Fruit fly (Drosophila melanogaster) whole organism, embryonic: ENCODE measurements around the gene mRpL4.

ENCODE experiments used
- Antp ChIP-seq: fragments of 200-800 bp; sonication (Bioruptor generic); optimal IDR thresholded peaks from 3 replicates; lab custom pipeline; 2016; ENCODE audit warnings: missing biosample characterization, missing genetic modification characterization
- Asciz ChIP-seq: fragments of 200-800 bp; sonication (Bioruptor generic); optimal IDR thresholded peaks from 2 replicates; lab custom pipeline; 2017; ENCODE audit warnings: missing biosample characterization, mild to moderate bottlenecking, missing genetic modification characterization, missing genetic modification reagents
- Atf-2 ChIP-seq: fragments of 200-800 bp; sonication (Bioruptor generic); optimal IDR thresholded peaks from 2 replicates; lab custom pipeline; 2016; ENCODE audit warnings: missing biosample characterization, missing genetic modification characterization
- Bdp1 ChIP-seq: fragments of 200-800 bp; sonication (Bioruptor generic); optimal IDR thresholded peaks from 3 replicates; lab custom pipeline; 2016; ENCODE audit warnings: missing biosample characterization, missing genetic modification characterization
- CG10209 ChIP-seq: fragments of 200-800 bp; sonication (Bioruptor generic); optimal IDR thresholded peaks from 3 replicates; lab custom pipeline; 2017; ENCODE audit warnings: missing biosample characterization, mild to moderate bottlenecking, missing genetic modification characterization, missing genetic modification reagents
- CG10654 ChIP-seq: fragments of 200-800 bp; sonication (Bioruptor generic); optimal IDR thresholded peaks from 2 replicates; lab custom pipeline; 2016; ENCODE audit warnings: missing biosample characterization, missing genetic modification characterization
- CG10959 ChIP-seq: fragments of 200-800 bp; sonication (Bioruptor generic); IDR thresholded peaks from 2 replicates; pipeline ENCODE4 v1.3.6; 2022; ENCODE audit warnings: missing biosample characterization, missing genetic modification characterization
- CG11456 ChIP-seq: fragments of 200-800 bp; sonication (Bioruptor generic); IDR thresholded peaks from 3 replicates; pipeline ENCODE4 v1.3.6; 2022; ENCODE audit warnings: missing biosample characterization, missing genetic modification characterization
- CG12219 ChIP-seq: fragments of 200-800 bp; sonication (Bioruptor generic); optimal IDR thresholded peaks from 3 replicates; lab custom pipeline; 2018; ENCODE audit warnings: missing biosample characterization, mild to moderate bottlenecking, missing genetic modification characterization
- CG13296 ChIP-seq: fragments of 200-800 bp; sonication (Bioruptor generic); optimal IDR thresholded peaks from 3 replicates; lab custom pipeline; 2018; ENCODE audit warnings: missing biosample characterization, mild to moderate bottlenecking, missing genetic modification characterization
- CG13424 ChIP-seq: fragments of 200-800 bp; sonication (Bioruptor generic); optimal IDR thresholded peaks from 2 replicates; lab custom pipeline; 2019; ENCODE audit warnings: missing biosample characterization, mild to moderate bottlenecking, missing genetic modification characterization, moderate library complexity
- CG17328 ChIP-seq: fragments of 200-800 bp; sonication (Bioruptor generic); IDR thresholded peaks from 2 replicates; pipeline ENCODE4 v1.3.6; 2022; ENCODE audit warnings: missing biosample characterization, missing genetic modification characterization
- CG31441 ChIP-seq: fragments of 200-800 bp; sonication (Bioruptor generic); IDR thresholded peaks from 2 replicates; pipeline ENCODE4 v1.3.6; 2022; ENCODE audit warnings: missing biosample characterization, missing genetic modification characterization
- CG33557 ChIP-seq: fragments of 200-800 bp; sonication (Bioruptor generic); optimal IDR thresholded peaks from 2 replicates; lab custom pipeline; 2019; ENCODE audit warnings: missing biosample characterization, mild to moderate bottlenecking, missing genetic modification characterization, moderate library complexity
- CG6254 ChIP-seq: fragments of 200-800 bp; sonication (Bioruptor generic); optimal IDR thresholded peaks from 3 replicates; lab custom pipeline; 2017; ENCODE audit warnings: mild to moderate bottlenecking, missing biosample characterization, missing genetic modification reagents, missing genetic modification characterization
- CG7357 ChIP-seq: fragments of 200-800 bp; sonication (Bioruptor generic); IDR thresholded peaks from 3 replicates; pipeline ENCODE4 v1.3.6; 2022; ENCODE audit warnings: missing biosample characterization, missing genetic modification characterization
- CG7786 ChIP-seq: fragments of 200-800 bp; sonication (Bioruptor generic); optimal IDR thresholded peaks from 2 replicates; lab custom pipeline; 2016; ENCODE audit warnings: missing biosample characterization, missing genetic modification characterization
- CG8388 ChIP-seq: fragments of 200-800 bp; sonication (Bioruptor generic); optimal IDR thresholded peaks from 2 replicates; lab custom pipeline; 2019; ENCODE audit warnings: missing biosample characterization, mild to moderate bottlenecking, missing genetic modification characterization, moderate library complexity
- CG9437 ChIP-seq: fragments of 200-800 bp; sonication (Bioruptor generic); optimal IDR thresholded peaks from 2 replicates; lab custom pipeline; 2018; ENCODE audit warnings: missing biosample characterization, mild to moderate bottlenecking, missing genetic modification characterization
- CG9609 ChIP-seq: fragments of 200-800 bp; sonication (Bioruptor generic); optimal IDR thresholded peaks from 3 replicates; lab custom pipeline; 2016; ENCODE audit warnings: missing biosample characterization, missing genetic modification characterization
- CHES-1-like ChIP-seq: fragments of 200-800 bp; sonication (Bioruptor generic); optimal IDR thresholded peaks from 2 replicates; lab custom pipeline; 2016; ENCODE audit warnings: missing biosample characterization, missing genetic modification characterization
- D ChIP-seq, 2 experiments: fragments of 200-800 bp in 1 of 2; fragments of >200 bp in 1 of 2; sonication (Bioruptor generic) in 1 of 2; optimal IDR thresholded peaks; 2 replicates in 1 of 2; 3 replicates in 1 of 2; lab custom pipeline; 2017; ENCODE audit warnings: mild to moderate bottlenecking in 1 of 2, missing biosample characterization in 1 of 2, missing genetic modification characterization in 1 of 2, missing genetic modification reagents in 1 of 2
- D19B ChIP-seq: fragments of 200-800 bp; sonication (Bioruptor generic); optimal IDR thresholded peaks from 2 replicates; lab custom pipeline; 2017; ENCODE audit warnings: missing biosample characterization, mild to moderate bottlenecking, missing genetic modification characterization
- Dip3 ChIP-seq: fragments of 200-800 bp; sonication (Bioruptor generic); optimal IDR thresholded peaks from 3 replicates; lab custom pipeline; 2016; ENCODE audit warnings: missing biosample characterization, missing genetic modification characterization
- Dp ChIP-seq: fragments of 200-800 bp; sonication (Bioruptor generic); optimal IDR thresholded peaks from 2 replicates; lab custom pipeline; 2018; ENCODE audit warnings: missing biosample characterization, mild to moderate bottlenecking, missing genetic modification characterization, moderate library complexity
- Ets65A ChIP-seq: fragments of 200-800 bp; sonication (Bioruptor generic); peaks from one replicate; lab custom pipeline; 2016; ENCODE audit warnings: missing biosample characterization, missing genetic modification characterization
- Ets97D ChIP-seq: fragments of 200-800 bp; sonication (Bioruptor generic); optimal IDR thresholded peaks from 3 replicates; lab custom pipeline; 2016; ENCODE audit warnings: missing biosample characterization, missing genetic modification characterization
- Gug ChIP-seq: fragments of 200-800 bp; sonication (Bioruptor generic); IDR thresholded peaks from 4 replicates; pipeline ENCODE4 v1.3.6; 2022; ENCODE audit warnings: missing biosample characterization, missing genetic modification characterization
- Hand ChIP-seq: fragments of 200-800 bp; sonication (Bioruptor generic); optimal IDR thresholded peaks from 2 replicates; lab custom pipeline; 2017; ENCODE audit warnings: mild to moderate bottlenecking, missing biosample characterization, missing genetic modification reagents, missing genetic modification characterization
- Hr39 ChIP-seq: fragments of >200 bp; optimal IDR thresholded peaks from 2 replicates; lab custom pipeline; 2017
- MESR4 ChIP-seq: fragments of 200-800 bp; sonication (Bioruptor generic); optimal IDR thresholded peaks from 2 replicates; lab custom pipeline; 2018; ENCODE audit warnings: missing biosample characterization, mild to moderate bottlenecking, missing genetic modification characterization, moderate library complexity
- Opbp ChIP-seq: fragments of 200-800 bp; sonication (Bioruptor generic); IDR thresholded peaks from 3 replicates; pipeline ENCODE4 v1.3.6; 2022; ENCODE audit warnings: missing biosample characterization, missing genetic modification characterization; ENCODE audit not compliant: partially characterized antibody
- Rfx ChIP-seq: fragments of 200-800 bp; sonication (Bioruptor generic); IDR thresholded peaks from 2 replicates; pipeline ENCODE4 v1.3.6; 2022; ENCODE audit warnings: missing biosample characterization, missing genetic modification characterization
- Rx ChIP-seq: fragments of 200-800 bp; sonication (Bioruptor generic); IDR thresholded peaks from 2 replicates; pipeline ENCODE4 v1.3.6; 2022; ENCODE audit warnings: missing biosample characterization, missing genetic modification characterization
- Spps ChIP-seq: fragments of 200-800 bp; sonication (Bioruptor generic); optimal IDR thresholded peaks from 2 replicates; lab custom pipeline; 2018; ENCODE audit warnings: missing biosample characterization, mild to moderate bottlenecking, missing genetic modification characterization
- Tbp ChIP-seq: fragments of >200 bp; optimal IDR thresholded peaks from 2 replicates; lab custom pipeline; 2018; ENCODE audit warnings: missing biosample characterization, missing genetic modification characterization
- ap ChIP-seq: fragments of 200-800 bp; sonication (Bioruptor generic); IDR thresholded peaks from 2 replicates; pipeline ENCODE4 v1.3.6; 2022; ENCODE audit warnings: missing biosample characterization, missing genetic modification characterization
- bbx ChIP-seq: fragments of 200-800 bp; sonication (Bioruptor generic); IDR thresholded peaks from 2 replicates; pipeline ENCODE4 v1.3.6; 2022; ENCODE audit warnings: missing biosample characterization, missing genetic modification characterization; ENCODE audit not compliant: partially characterized antibody
- chinmo ChIP-seq: fragments of 200-800 bp; sonication (Bioruptor generic); IDR thresholded peaks from 4 replicates; pipeline ENCODE4 v1.3.6; 2022; ENCODE audit warnings: missing biosample characterization, missing genetic modification characterization; ENCODE audit not compliant: partially characterized antibody
- exex ChIP-seq: fragments of 200-800 bp; sonication (Bioruptor generic); optimal IDR thresholded peaks from 4 replicates; lab custom pipeline; 2018; ENCODE audit warnings: missing biosample characterization, mild to moderate bottlenecking, missing genetic modification characterization, moderate library complexity
- hth ChIP-seq: fragments of >200 bp; optimal IDR thresholded peaks from 2 replicates; lab custom pipeline; 2017; ENCODE audit warnings: inconsistent platforms
- lmd ChIP-seq: fragments of 200-800 bp; sonication (Bioruptor generic); IDR thresholded peaks from 2 replicates; pipeline ENCODE4 v1.3.6; 2022; ENCODE audit warnings: missing biosample characterization, missing genetic modification characterization
- lola ChIP-seq, 3 experiments: fragments of >200 bp in 2 of 3; fragments of 200-800 bp in 1 of 3; sonication (Bioruptor generic) in 1 of 3; optimal IDR thresholded peaks; 2 replicates each; lab custom pipeline; 2017 to 2019; ENCODE audit warnings: missing biosample characterization in 3 of 3, missing genetic modification characterization in 3 of 3, mild to moderate bottlenecking in 1 of 3, moderate library complexity in 1 of 3
- maf-S ChIP-seq: fragments of 200-800 bp; sonication (Bioruptor generic); optimal IDR thresholded peaks from 2 replicates; lab custom pipeline; 2016; ENCODE audit warnings: missing biosample characterization, missing genetic modification characterization
- nmo ChIP-seq: fragments of 200-800 bp; sonication (Bioruptor generic); optimal IDR thresholded peaks from 2 replicates; lab custom pipeline; 2018; ENCODE audit warnings: missing biosample characterization, mild to moderate bottlenecking, missing genetic modification characterization, moderate library complexity
- pb ChIP-seq: fragments of 200-800 bp; sonication (Bioruptor generic); optimal IDR thresholded peaks from 3 replicates; lab custom pipeline; 2016; ENCODE audit warnings: missing biosample characterization, missing genetic modification characterization
- rib ChIP-seq: fragments of 200-800 bp; sonication (Bioruptor generic); IDR thresholded peaks from 2 replicates; pipeline ENCODE4 v1.3.6; 2022; ENCODE audit warnings: missing biosample characterization, missing genetic modification characterization
- ssp ChIP-seq: fragments of 200-800 bp; sonication (Bioruptor generic); IDR thresholded peaks from 2 replicates; pipeline ENCODE4 v1.3.6; 2022; ENCODE audit warnings: missing biosample characterization, missing genetic modification characterization

The mRpL4 gene

DNA sequence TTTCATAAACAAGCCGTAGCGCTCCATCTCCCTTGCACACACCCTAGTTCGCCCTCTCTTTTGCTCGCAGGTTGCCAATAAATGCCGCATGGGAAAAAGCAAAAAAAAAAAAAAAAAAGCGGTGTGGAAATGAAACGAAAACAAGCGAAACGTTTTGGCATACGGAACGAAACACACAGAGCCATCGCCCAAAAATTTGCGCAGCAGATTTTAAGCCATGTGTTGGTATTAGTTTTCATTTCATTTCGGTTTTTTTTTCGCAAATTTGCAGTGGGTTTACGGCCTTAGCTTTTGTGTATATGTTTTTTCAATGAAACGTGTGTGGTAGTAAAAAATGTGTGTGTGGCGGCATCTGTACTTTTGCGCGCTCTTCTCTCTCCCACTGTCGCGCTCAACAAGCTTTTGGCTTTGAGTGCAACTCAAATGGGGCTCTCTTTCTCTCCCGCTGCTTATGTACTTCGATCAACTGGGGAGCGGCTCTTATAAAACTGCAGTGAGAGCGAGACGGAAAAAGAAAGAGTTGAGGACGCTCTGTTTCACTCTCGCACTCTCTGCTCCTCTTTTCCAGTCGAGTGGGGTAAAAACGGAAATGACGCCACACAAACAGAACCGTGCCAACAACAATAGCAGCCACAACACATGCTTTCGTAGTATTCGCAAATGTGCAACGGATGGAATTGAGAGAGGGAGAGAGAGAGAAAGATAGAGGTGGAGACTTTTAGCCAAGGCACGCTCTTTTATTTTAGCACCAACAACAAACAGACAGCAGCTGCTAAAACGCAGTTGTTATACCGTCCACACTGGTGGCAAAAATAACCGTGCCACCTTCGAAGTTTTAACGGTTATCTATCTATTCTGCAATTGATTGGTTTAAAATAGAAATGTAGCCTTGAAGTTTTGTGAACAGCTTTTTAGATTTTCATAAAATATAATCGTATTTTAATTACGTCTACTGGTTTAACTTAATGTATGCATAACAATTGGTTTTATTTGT is 44.3 kb downstream of the mRpL4 start (continued):
- peak; percentile 53 for TF ChIP-seq CG9609 (GFP tag; lab: Kevin White, UChicago)
- no peak for TF ChIP-seq Dp (GFP tag; lab: Kevin White, UChicago)
- TF ChIP-seq bbx (GFP tag; lab: Robert Waterston, UW), result no peak
- no peak for TF ChIP-seq Tbp (GFP tag; lab: Kevin White, UChicago)
- peak; percentile 37 for TF ChIP-seq Antp
- no peak for TF ChIP-seq Opbp (GFP tag; lab: Robert Waterston, UW)
- peak; percentile 47 for TF ChIP-seq CG12219 (GFP tag; lab: Kevin White, UChicago)
- TF ChIP-seq CG9437 (GFP tag; lab: Kevin White, UChicago), result no peak
- TF ChIP-seq hth, result no peak
- no peak for TF ChIP-seq MESR4 (GFP tag; lab: Kevin White, UChicago)
- TF ChIP-seq CG10959 (GFP tag; lab: Robert Waterston, UW), result no peak
- TF ChIP-seq Rx (GFP tag; lab: Robert Waterston, UW), result no peak
- peak; percentile 74 for TF ChIP-seq Ets97D (GFP tag; lab: Kevin White, UChicago)
- no peak for TF ChIP-seq pb
- TF ChIP-seq Rfx (GFP tag; lab: Robert Waterston, UW), result no peak
- TF ChIP-seq lmd (GFP tag; lab: Robert Waterston, UW), result no peak
- no peak for TF ChIP-seq ap
- TF ChIP-seq CG8388 (GFP tag; lab: Kevin White, UChicago), result peak; percentile 54
- no peak for TF ChIP-seq CG11456 (GFP tag; lab: Robert Waterston, UW)
- TF ChIP-seq Asciz (GFP tag; lab: Kevin White, UChicago), result peak; percentile 44
- TF ChIP-seq Hr39 (lab: Kevin White, UChicago), result no peak
- peak; percentile 49 for TF ChIP-seq Dip3 (GFP tag; lab: Kevin White, UChicago)
- peak; percentile 25 for TF ChIP-seq CG10209
- TF ChIP-seq CG7786 (GFP tag; lab: Kevin White, UChicago), result peak; percentile 5
- no peak for TF ChIP-seq D (optimal IDR thresholded peaks at IDR 0.05; lab: Kevin White, UChicago)
- no peak for TF ChIP-seq D (GFP tag; optimal IDR thresholded peaks at IDR 0.05; lab: Kevin White, UChicago)
- no peak for TF ChIP-seq CG17328 (GFP tag; lab: Robert Waterston, UW)
- TF ChIP-seq Atf-2, result peak; percentile 1
- TF ChIP-seq CG10654 (GFP tag; lab: Kevin White, UChicago), result peak; percentile 21
- no peak for TF ChIP-seq CG33557 (GFP tag; lab: Kevin White, UChicago)
- peak; percentile 51 for TF ChIP-seq exex
- TF ChIP-seq CG6254 (GFP tag; lab: Kevin White, UChicago), result no peak
- TF ChIP-seq lola (GFP tag; optimal IDR thresholded peaks at IDR 0.05; lab: Kevin White, UChicago), result no peak
- TF ChIP-seq ssp (GFP tag; lab: Robert Waterston, UW), result no peak
- TF ChIP-seq Gug (GFP tag; lab: Robert Waterston, UW), result 0 out of 4 replicates have a peak, but pooled peaks have one; percentile 5
- no peak for TF ChIP-seq Spps (tag; lab: Kevin White, UChicago)
- 0 out of 3 replicates have a peak, but pooled peaks have one; percentile 16 for TF ChIP-seq CG7357 (GFP tag; lab: Robert Waterston, UW)
- TF ChIP-seq Ets65A (GFP tag; lab: Kevin White, UChicago), result peak; percentile 92
- peak; percentile 4 for TF ChIP-seq CHES-1-like (GFP tag; lab: Kevin White, UChicago)
- TF ChIP-seq CG13424 (tag; lab: Kevin White, UChicago), result peak; percentile 29
- peak; percentile 53 for TF ChIP-seq CG13296 (GFP tag; lab: Kevin White, UChicago)
- TF ChIP-seq Hand, result peak; percentile 48
- TF ChIP-seq Bdp1 (GFP tag; lab: Kevin White, UChicago), result no peak
- TF ChIP-seq D19B (GFP tag; lab: Kevin White, UChicago), result peak; percentile 46
- TF ChIP-seq nmo (GFP tag; lab: Kevin White, UChicago), result peak; percentile 37
- no peak for TF ChIP-seq chinmo
- peak; percentile 8 for TF ChIP-seq maf-S (GFP tag; lab: Kevin White, UChicago)
- no peak for TF ChIP-seq CG31441
- no peak for TF ChIP-seq rib
